Worm (Caenorhabditis elegans): ENCODE measurements around the gene F53E2.2.

DNA sequence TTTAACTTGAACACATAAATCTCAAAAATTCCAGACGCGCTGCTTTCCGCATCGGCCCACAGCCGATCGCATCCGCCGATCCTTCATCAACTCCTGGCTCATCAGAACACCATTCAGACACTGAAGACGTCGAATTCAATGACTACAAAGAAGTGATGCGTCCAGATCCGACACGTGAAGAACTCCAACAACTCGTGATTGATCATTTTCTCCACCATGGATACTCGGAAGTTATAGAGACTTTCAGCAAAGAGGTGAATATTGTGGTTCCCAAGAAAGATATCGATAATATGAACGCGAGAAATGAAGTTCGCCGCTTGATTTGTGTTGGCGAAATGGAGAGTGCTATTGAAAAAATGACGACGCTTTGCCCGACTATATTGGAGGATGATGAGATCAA is 6.0 kb upstream of the F53E2.2 start:
- TF ChIP-seq ceh-36 (tag; optimal IDR thresholded peaks at IDR 0.05), result no peak
- TF ChIP-seq B0310.2 (tag; optimal IDR thresholded peaks at IDR 0.05), result no peak
- no peak for TF ChIP-seq tbx-11 (GFP tag; IDR thresholded peaks at IDR 0.05)
- TF ChIP-seq tbx-37 (GFP tag; conservative IDR thresholded peaks at IDR 0.05), result no peak
- no peak for TF ChIP-seq aly-1 (tag; optimal IDR thresholded peaks at IDR 0.05)
- TF ChIP-seq ets-7 (tag; optimal IDR thresholded peaks at IDR 0.05), result no peak
- no peak for TF ChIP-seq scrt-1 (GFP tag; IDR thresholded peaks at IDR 0.05)
- TF ChIP-seq F13C5.2 (tag; optimal IDR thresholded peaks at IDR 0.05), result no peak
